Fruit fly (Drosophila melanogaster) whole organism, embryonic: ENCODE measurements around the gene CG31189.
A peak's percentile ranks its signal among the peaks of the same experiment; 100 is the strongest.

Source experiments
- Atf-2 ChIP-seq: fragments of 200-800 bp; sonication (Bioruptor generic); optimal IDR thresholded peaks from 2 replicates; lab custom pipeline; 2016; ENCODE audit warnings: missing biosample characterization, missing genetic modification characterization
- CG10565 ChIP-seq: fragments of 200-800 bp; sonication (Bioruptor generic); optimal IDR thresholded peaks from 3 replicates; lab custom pipeline; 2016; ENCODE audit warnings: missing biosample characterization, mild to moderate bottlenecking, missing genetic modification characterization
- CG11504 ChIP-seq: fragments of 200-800 bp; sonication (Bioruptor generic); optimal IDR thresholded peaks from 3 replicates; lab custom pipeline; 2019; ENCODE audit warnings: missing biosample characterization, mild to moderate bottlenecking, missing genetic modification characterization, moderate library complexity
- CG14860 ChIP-seq: fragments of 200-800 bp; sonication (Bioruptor generic); IDR thresholded peaks from 3 replicates; pipeline ENCODE4 v1.3.6; 2022; ENCODE audit warnings: missing biosample characterization, missing genetic modification characterization; ENCODE audit not compliant: partially characterized antibody
- CG15073 ChIP-seq: fragments of 200-800 bp; sonication (Bioruptor generic); optimal IDR thresholded peaks from 2 replicates; lab custom pipeline; 2016; ENCODE audit warnings: missing biosample characterization, missing genetic modification characterization
- CG1529 ChIP-seq: fragments of 200-800 bp; sonication (Bioruptor generic); optimal IDR thresholded peaks from 3 replicates; lab custom pipeline; 2018; ENCODE audit warnings: missing biosample characterization, missing genetic modification characterization
- CG16813 ChIP-seq: fragments of 200-800 bp; sonication (Bioruptor generic); IDR thresholded peaks from 3 replicates; pipeline ENCODE4 v1.3.6; 2022; ENCODE audit warnings: missing biosample characterization, missing genetic modification characterization; ENCODE audit not compliant: partially characterized antibody
- CG18599 ChIP-seq: fragments of 200-800 bp; sonication (Bioruptor generic); optimal IDR thresholded peaks from 3 replicates; lab custom pipeline; 2017; ENCODE audit warnings: missing biosample characterization, missing genetic modification characterization, mild to moderate bottlenecking, moderate library complexity, missing genetic modification reagents
- CG2678 ChIP-seq: fragments of 200-800 bp; sonication (Bioruptor generic); optimal IDR thresholded peaks from 3 replicates; lab custom pipeline; 2019; ENCODE audit warnings: missing biosample characterization, mild to moderate bottlenecking, missing genetic modification characterization, moderate library complexity
- CG2875 ChIP-seq: fragments of 200-800 bp; sonication (Bioruptor generic); optimal IDR thresholded peaks from 2 replicates; lab custom pipeline; 2017; ENCODE audit warnings: missing biosample characterization, mild to moderate bottlenecking, missing genetic modification characterization, missing genetic modification reagents
- CG3407 ChIP-seq: fragments of 200-800 bp; sonication (Bioruptor generic); optimal IDR thresholded peaks from 2 replicates; lab custom pipeline; 2018; ENCODE audit warnings: missing biosample characterization, mild to moderate bottlenecking, missing genetic modification characterization
- CG34376 ChIP-seq: fragments of 200-800 bp; sonication (Bioruptor generic); optimal IDR thresholded peaks from 2 replicates; lab custom pipeline; 2018; ENCODE audit warnings: missing biosample characterization, mild to moderate bottlenecking, missing genetic modification characterization
- CG3995 ChIP-seq: fragments of 200-800 bp; sonication (Bioruptor generic); optimal IDR thresholded peaks from 3 replicates; lab custom pipeline; 2016; ENCODE audit warnings: missing biosample characterization, missing genetic modification characterization
- CG5953 ChIP-seq: fragments of 200-800 bp; sonication (Bioruptor generic); IDR thresholded peaks from 2 replicates; pipeline ENCODE4 v1.3.6; 2022; ENCODE audit warnings: missing biosample characterization, missing genetic modification characterization
- CG6765 ChIP-seq: fragments of 200-800 bp; sonication (Bioruptor generic); optimal IDR thresholded peaks from 3 replicates; lab custom pipeline; 2017; ENCODE audit warnings: missing biosample characterization, mild to moderate bottlenecking, missing genetic modification characterization
- CG6854 ChIP-seq: fragments of 200-800 bp; sonication (Bioruptor generic); optimal IDR thresholded peaks from 3 replicates; lab custom pipeline; 2017; ENCODE audit warnings: missing biosample characterization, mild to moderate bottlenecking, missing genetic modification characterization
- CG7963 ChIP-seq: fragments of 200-800 bp; sonication (Bioruptor generic); IDR thresholded peaks from 3 replicates; pipeline ENCODE4 v1.3.6; 2022; ENCODE audit warnings: missing biosample characterization, missing genetic modification characterization; ENCODE audit not compliant: partially characterized antibody
- Eip74EF ChIP-seq, 2 experiments: fragments of 200-800 bp in 1 of 2; fragments of >200 bp in 1 of 2; sonication (Bioruptor generic) in 1 of 2; optimal IDR thresholded peaks; 2 replicates each; lab custom pipeline; 2017 to 2019; ENCODE audit warnings: missing biosample characterization in 2 of 2, missing genetic modification characterization in 2 of 2, mild to moderate bottlenecking in 1 of 2, moderate library complexity in 1 of 2
- Gsc ChIP-seq: fragments of 200-800 bp; sonication (Bioruptor generic); IDR thresholded peaks from 2 replicates; pipeline ENCODE4 v1.3.6; 2022; ENCODE audit warnings: missing biosample characterization, missing genetic modification characterization
- HLH3B ChIP-seq: fragments of 200-800 bp; sonication (Bioruptor generic); IDR thresholded peaks from 2 replicates; pipeline ENCODE4 v1.3.6; 2022; ENCODE audit warnings: missing biosample characterization, missing genetic modification characterization
- Hand ChIP-seq: fragments of 200-800 bp; sonication (Bioruptor generic); optimal IDR thresholded peaks from 2 replicates; lab custom pipeline; 2017; ENCODE audit warnings: mild to moderate bottlenecking, missing biosample characterization, missing genetic modification reagents, missing genetic modification characterization
- Med ChIP-seq: fragments of 200-800 bp; sonication (Bioruptor generic); peaks from one replicate; lab custom pipeline; 2016; ENCODE audit warnings: missing biosample characterization, missing genetic modification characterization, mild to moderate bottlenecking, inconsistent platforms, moderate library complexity
- NK7.1 ChIP-seq: fragments of 200-800 bp; sonication (Bioruptor generic); optimal IDR thresholded peaks from 3 replicates; lab custom pipeline; 2016; ENCODE audit warnings: missing biosample characterization, missing genetic modification characterization
- Ravus ChIP-seq: fragments of 200-800 bp; sonication (Bioruptor generic); IDR thresholded peaks from 2 replicates; pipeline ENCODE4 v1.3.6; 2022; ENCODE audit warnings: missing biosample characterization, missing genetic modification characterization
- Side ChIP-seq: fragments of 200-800 bp; sonication (Bioruptor generic); optimal IDR thresholded peaks from 2 replicates; lab custom pipeline; 2016; ENCODE audit warnings: missing biosample characterization, missing genetic modification characterization
- ap ChIP-seq: fragments of 200-800 bp; sonication (Bioruptor generic); IDR thresholded peaks from 2 replicates; pipeline ENCODE4 v1.3.6; 2022; ENCODE audit warnings: missing biosample characterization, missing genetic modification characterization
- ash1 ChIP-seq: fragments of 200-800 bp; sonication (Bioruptor generic); optimal IDR thresholded peaks from 2 replicates; lab custom pipeline; 2018; ENCODE audit warnings: missing biosample characterization, mild to moderate bottlenecking, missing genetic modification characterization
- cwo ChIP-seq: fragments of 200-800 bp; sonication (Bioruptor generic); optimal IDR thresholded peaks from 3 replicates; lab custom pipeline; 2017; ENCODE audit warnings: missing biosample characterization, missing genetic modification characterization, mild to moderate bottlenecking, moderate library complexity, missing genetic modification reagents
- exex ChIP-seq: fragments of 200-800 bp; sonication (Bioruptor generic); optimal IDR thresholded peaks from 4 replicates; lab custom pipeline; 2018; ENCODE audit warnings: missing biosample characterization, mild to moderate bottlenecking, missing genetic modification characterization, moderate library complexity
- gro ChIP-seq: fragments of 200-800 bp; sonication (Bioruptor generic); optimal IDR thresholded peaks from 2 replicates; lab custom pipeline; 2016; ENCODE audit warnings: missing biosample characterization, missing genetic modification characterization
- klu ChIP-seq: fragments of 200-800 bp; sonication (Bioruptor generic); IDR thresholded peaks from 2 replicates; pipeline ENCODE4 v1.3.6; 2022; ENCODE audit warnings: missing biosample characterization, missing genetic modification characterization
- lilli ChIP-seq: fragments of 200-800 bp; sonication (Bioruptor generic); optimal IDR thresholded peaks from 3 replicates; lab custom pipeline; 2016; ENCODE audit warnings: missing biosample characterization, missing genetic modification characterization
- mirr ChIP-seq: fragments of 200-800 bp; sonication (Bioruptor generic); optimal IDR thresholded peaks from 3 replicates; lab custom pipeline; 2018; ENCODE audit warnings: missing biosample characterization, mild to moderate bottlenecking, missing genetic modification characterization
- org-1 ChIP-seq: fragments of 200-800 bp; sonication (Bioruptor generic); optimal IDR thresholded peaks from 2 replicates; lab custom pipeline; 2017; ENCODE audit warnings: missing biosample characterization, missing genetic modification characterization
- p53 ChIP-seq: fragments of 200-800 bp; sonication (Bioruptor generic); optimal IDR thresholded peaks from 2 replicates; lab custom pipeline; 2016; ENCODE audit warnings: missing biosample characterization, missing genetic modification characterization
- pan ChIP-seq, 4 experiments: fragments of >200 bp in 3 of 4; fragments of 200-800 bp in 1 of 4; sonication (Bioruptor generic) in 1 of 4; optimal IDR thresholded peaks in 3 of 4; IDR thresholded peaks in 1 of 4; 2 replicates each; pipeline versions ENCODE4 v1.3.6 to Lab custom; 2017 to 2022; ENCODE audit warnings: missing biosample characterization in 2 of 4, missing genetic modification characterization in 2 of 4, mixed read lengths in 1 of 4
- run ChIP-seq: fragments of 200-800 bp; sonication (Bioruptor generic); optimal IDR thresholded peaks from 3 replicates; lab custom pipeline; 2018; ENCODE audit warnings: missing biosample characterization, mild to moderate bottlenecking, missing genetic modification characterization
- sc ChIP-seq, 3 experiments: fragments of >200 bp in 2 of 3; fragments of 200-800 bp in 1 of 3; sonication (Bioruptor generic) in 1 of 3; optimal IDR thresholded peaks; 2 replicates in 2 of 3; 3 replicates in 1 of 3; lab custom pipeline; 2017; ENCODE audit warnings: mild to moderate bottlenecking in 1 of 3, missing biosample characterization in 1 of 3, missing genetic modification characterization in 1 of 3, missing genetic modification reagents in 1 of 3
- sob ChIP-seq: fragments of 200-800 bp; sonication (Bioruptor generic); IDR thresholded peaks from 2 replicates; pipeline ENCODE4 v1.3.6; 2022; ENCODE audit warnings: missing biosample characterization, missing genetic modification characterization
- sug ChIP-seq: fragments of 200-800 bp; optimal IDR thresholded peaks from 2 replicates; lab custom pipeline; 2019; ENCODE audit warnings: missing biosample characterization, mild to moderate bottlenecking, missing genetic modification characterization, moderate library complexity
- unpg ChIP-seq: fragments of 200-800 bp; sonication (Bioruptor generic); optimal IDR thresholded peaks from 3 replicates; lab custom pipeline; 2018; ENCODE audit warnings: missing biosample characterization, mild to moderate bottlenecking, missing genetic modification characterization, moderate library complexity
- vnd ChIP-seq: fragments of 200-800 bp; sonication (Bioruptor generic); IDR thresholded peaks from 3 replicates; pipeline ENCODE4 v1.3.6; 2022; ENCODE audit warnings: missing biosample characterization, missing genetic modification characterization; ENCODE audit not compliant: partially characterized antibody
- zen2 ChIP-seq: fragments of 200-800 bp; sonication (Bioruptor generic); IDR thresholded peaks from 3 replicates; pipeline ENCODE4 v1.3.6; 2022; ENCODE audit warnings: missing biosample characterization, missing genetic modification characterization; ENCODE audit not compliant: partially characterized antibody

Gene CG31189

DNA sequence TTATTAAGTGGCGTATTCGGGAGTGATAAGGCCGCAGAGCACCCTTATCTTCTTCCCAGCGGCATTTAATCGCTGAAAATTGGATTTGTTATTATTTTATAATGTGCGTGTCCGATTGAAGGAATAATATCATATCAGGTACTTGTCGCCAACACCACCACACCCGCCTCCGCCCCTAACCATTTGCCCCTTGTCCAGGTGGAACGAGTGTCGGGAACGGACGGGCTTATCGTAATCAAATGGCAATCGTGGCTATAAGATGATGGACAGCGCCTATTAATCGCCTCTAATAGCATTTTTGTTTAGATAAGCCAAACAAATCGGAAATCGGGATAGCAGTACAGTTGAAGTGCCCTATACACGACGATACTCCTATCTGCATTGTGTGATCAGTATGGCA, 32.6 kb upstream of the CG31189 start (continued):
- no peak for TF ChIP-seq CG5953 (GFP tag; lab: Robert Waterston, UW)
- no peak for TF ChIP-seq org-1 (GFP tag; lab: Kevin White, UChicago)
- TF ChIP-seq CG6854 (GFP tag; lab: Kevin White, UChicago) = no peak
- TF ChIP-seq Atf-2 (GFP tag; lab: Kevin White, UChicago) = no peak
- TF ChIP-seq CG3407 (GFP tag; lab: Kevin White, UChicago) = no peak
- no peak for TF ChIP-seq pan (optimal IDR thresholded peaks at IDR 0.05; lab: Kevin White, UChicago)
- no peak for TF ChIP-seq pan (GFP tag; optimal IDR thresholded peaks at IDR 0.05 in 1 of 2, IDR thresholded peaks at IDR 0.05 in 1 of 2)
- TF ChIP-seq Hand (GFP tag; lab: Kevin White, UChicago) = no peak
- peak; percentile 38 for TF ChIP-seq Med (GFP tag; lab: Kevin White, UChicago)
- peak; percentile 81 for TF ChIP-seq sug (tag; lab: Kevin White, UChicago)
- no peak for TF ChIP-seq HLH3B (GFP tag; lab: Robert Waterston, UW)
- no peak for TF ChIP-seq run (tag; lab: Kevin White, UChicago)
- no peak for TF ChIP-seq CG14860 (GFP tag; lab: Robert Waterston, UW)
- no peak for TF ChIP-seq Side (GFP tag; lab: Kevin White, UChicago)
- TF ChIP-seq CG10565 = no peak
- TF ChIP-seq ash1 (GFP tag; lab: Kevin White, UChicago) = no peak
- no peak for TF ChIP-seq klu (GFP tag; lab: Robert Waterston, UW)
- no peak for TF ChIP-seq CG6765
- no peak for TF ChIP-seq Gsc (GFP tag; lab: Robert Waterston, UW)
- no peak for TF ChIP-seq NK7.1 (GFP tag; lab: Kevin White, UChicago)
- no peak for TF ChIP-seq Eip74EF (GFP tag; optimal IDR thresholded peaks at IDR 0.05; lab: Kevin White, UChicago)
- no peak for TF ChIP-seq ap (GFP tag; lab: Robert Waterston, UW)
- no peak for TF ChIP-seq gro (GFP tag; lab: Kevin White, UChicago)
- TF ChIP-seq CG1529 (GFP tag; lab: Kevin White, UChicago) = no peak
- no peak for TF ChIP-seq CG16813 (GFP tag; lab: Robert Waterston, UW)
- peak; percentile 11 for TF ChIP-seq cwo (GFP tag; lab: Kevin White, UChicago)
- no peak for TF ChIP-seq sob
- TF ChIP-seq CG15073 (GFP tag; lab: Kevin White, UChicago) = no peak
- TF ChIP-seq sc (optimal IDR thresholded peaks at IDR 0.05; lab: Kevin White, UChicago) = no peak
- TF ChIP-seq sc (GFP tag; optimal IDR thresholded peaks at IDR 0.05; lab: Kevin White, UChicago) = no peak
- no peak for TF ChIP-seq p53 (GFP tag; lab: Kevin White, UChicago)
- TF ChIP-seq exex = peak; percentile 100
- no peak for TF ChIP-seq zen2 (GFP tag; lab: Robert Waterston, UW)
- no peak for TF ChIP-seq unpg (GFP tag; lab: Kevin White, UChicago)
- TF ChIP-seq CG3995 (GFP tag; lab: Kevin White, UChicago) = no peak
- TF ChIP-seq CG18599 (GFP tag; lab: Kevin White, UChicago) = peak; percentile 11
- no peak for TF ChIP-seq CG2875 (GFP tag; lab: Kevin White, UChicago)
- no peak for TF ChIP-seq CG7963 (GFP tag; lab: Robert Waterston, UW)
- peak; percentile 55; the same call in 2 of the 3 replicates for TF ChIP-seq vnd (GFP tag; lab: Robert Waterston, UW)
- no peak for TF ChIP-seq CG11504 (tag; lab: Kevin White, UChicago)
- TF ChIP-seq Ravus (GFP tag; lab: Robert Waterston, UW) = no peak
- TF ChIP-seq CG2678 (tag; lab: Kevin White, UChicago) = no peak
- TF ChIP-seq lilli = no peak
- peak; percentile 84 for TF ChIP-seq CG34376 (GFP tag; lab: Kevin White, UChicago)
- TF ChIP-seq mirr (GFP tag; lab: Kevin White, UChicago) = peak; percentile 90
